Worm (Caenorhabditis elegans) whole organism, L1 larva: ENCODE measurements around the gene C46C2.7.

Experiments used
- C04F5.9 ChIP-seq: sonication (generic microtip); optimal IDR thresholded peaks from 2 replicates; lab custom pipeline; 2016; ENCODE audit warnings: missing genetic modification characterization, missing compliant biosample characterization
- F16B12.6 ChIP-seq: fragments of 150-350 bp; optimal IDR thresholded peaks from 2 replicates; lab custom pipeline; 2014; ENCODE audit warnings: missing biosample characterization, missing genetic modification characterization
- alr-1 ChIP-seq: fragments of 200-800 bp; sonication (Bioruptor generic); optimal IDR thresholded peaks from 2 replicates; lab custom pipeline; 2018; ENCODE audit warnings: borderline replicate concordance, mild to moderate bottlenecking, missing genetic modification characterization, missing compliant biosample characterization
- ama-1 ChIP-seq: fragments of 150-350 bp; optimal IDR thresholded peaks from 2 replicates; lab custom pipeline; 2014
- blmp-1 ChIP-seq: fragments of 150-350 bp; optimal IDR thresholded peaks from 2 replicates; lab custom pipeline; 2014; ENCODE audit warnings: missing biosample characterization, missing genetic modification characterization
- ceh-8 ChIP-seq: fragments of 200-800 bp; sonication (Bioruptor generic); optimal IDR thresholded peaks from 2 replicates; lab custom pipeline; 2018; ENCODE audit warnings: mild to moderate bottlenecking, missing genetic modification characterization, moderate library complexity, missing compliant biosample characterization
- ceh-82 ChIP-seq, 3 experiments: fragments of 150-350 bp in 1 of 3; sonication (generic microtip) in 2 of 3; optimal IDR thresholded peaks; 2 replicates each; lab custom pipeline; 2014 to 2017; ENCODE audit warnings: missing biosample characterization in 3 of 3, missing genetic modification characterization in 3 of 3
- dpl-1 ChIP-seq, 3 experiments: fragments of 150-350 bp in 2 of 3; sonication (generic microtip) in 1 of 3; optimal IDR thresholded peaks; 2 replicates each; lab custom pipeline; 2014 to 2017; ENCODE audit warnings: missing biosample characterization in 3 of 3, missing genetic modification characterization in 3 of 3, missing genetic modification reagents in 3 of 3
- dsc-1 ChIP-seq: sonication (generic microtip); optimal IDR thresholded peaks from 2 replicates; lab custom pipeline; 2016; ENCODE audit warnings: mild to moderate bottlenecking, missing genetic modification characterization, missing compliant biosample characterization
- efl-1 ChIP-seq, 4 experiments: fragments of 150-350 bp; optimal IDR thresholded peaks in 3 of 4; peaks in 1 of 4; 1 replicate in 1 of 4; 2 replicates in 3 of 4; lab custom pipeline; 2014; ENCODE audit warnings: missing biosample characterization in 2 of 4, missing genetic modification characterization in 2 of 4, missing genetic modification reagents in 2 of 4
- egl-13 ChIP-seq: sonication (generic microtip); optimal IDR thresholded peaks from 2 replicates; lab custom pipeline; 2016; ENCODE audit warnings: missing genotype, missing genetic modification reagents, missing genetic modification characterization, missing compliant biosample characterization
- egl-27 ChIP-seq, 2 experiments: fragments of 150-350 bp in 1 of 2; sonication (generic microtip); optimal IDR thresholded peaks; 3 replicates each; lab custom pipeline; 2017 to 2018; ENCODE audit warnings: missing biosample characterization in 2 of 2, missing genetic modification characterization in 2 of 2, missing genetic modification reagents in 2 of 2
- elt-2 ChIP-seq: sonication (generic microtip); optimal IDR thresholded peaks from 2 replicates; lab custom pipeline; 2016; ENCODE audit warnings: missing genetic modification characterization, mild to moderate bottlenecking, inconsistent platforms, missing compliant biosample characterization, missing genetic modification reagents
- fkh-8 ChIP-seq: sonication (generic microtip); optimal IDR thresholded peaks from 2 replicates; lab custom pipeline; 2016; ENCODE audit warnings: mild to moderate bottlenecking, missing genetic modification characterization, missing compliant biosample characterization
- fos-1 ChIP-seq: fragments of 150-350 bp; optimal IDR thresholded peaks from 2 replicates; lab custom pipeline; 2014; ENCODE audit warnings: missing biosample characterization, missing genetic modification characterization
- grh-1 ChIP-seq: fragments of 200-800 bp; sonication (Bioruptor generic); IDR thresholded peaks from 2 replicates; pipeline ENCODE4 v1.3.6; 2022; ENCODE audit warnings: missing genetic modification reagents, missing genetic modification characterization, missing compliant biosample characterization
- hpl-2 ChIP-seq: fragments of 150-350 bp; optimal IDR thresholded peaks from 2 replicates; lab custom pipeline; 2014; ENCODE audit warnings: missing biosample characterization, missing genetic modification reagents, missing genetic modification characterization
- irx-1 ChIP-seq: sonication (generic microtip); optimal IDR thresholded peaks from 2 replicates; lab custom pipeline; 2016; ENCODE audit warnings: missing genetic modification characterization, missing compliant biosample characterization
- isw-1 ChIP-seq: fragments of 200-800 bp; sonication (Bioruptor generic); IDR thresholded peaks from 2 replicates; pipeline ENCODE4 v1.3.6; 2022; ENCODE audit warnings: missing genetic modification characterization, missing compliant biosample characterization
- lin-13 ChIP-seq: fragments of 150-350 bp; optimal IDR thresholded peaks from 2 replicates; lab custom pipeline; 2014; ENCODE audit warnings: missing biosample characterization, missing genetic modification reagents, missing genetic modification characterization
- lin-14 ChIP-seq: fragments of 200-800 bp; sonication (Bioruptor generic); optimal IDR thresholded peaks from 2 replicates; lab custom pipeline; 2018; ENCODE audit warnings: mild to moderate bottlenecking, missing genetic modification characterization, moderate library complexity, missing compliant biosample characterization
- lin-15B ChIP-seq: fragments of 150-350 bp; sonication (generic microtip); optimal IDR thresholded peaks from 3 replicates; lab custom pipeline; 2014; ENCODE audit warnings: missing biosample characterization, missing genetic modification characterization
- lin-39 ChIP-seq: fragments of 150-350 bp; optimal IDR thresholded peaks from 2 replicates; lab custom pipeline; 2014; ENCODE audit warnings: missing biosample characterization, missing genetic modification reagents, missing genetic modification characterization
- lir-3 ChIP-seq: sonication (generic microtip); optimal IDR thresholded peaks from 2 replicates; lab custom pipeline; 2016; ENCODE audit warnings: mild to moderate bottlenecking, missing genetic modification characterization, moderate library complexity, missing compliant biosample characterization; ENCODE audit not compliant: poor library complexity
- lsy-2 ChIP-seq, 2 experiments: fragments of 150-350 bp; optimal IDR thresholded peaks; 2 replicates each; lab custom pipeline; 2014; ENCODE audit warnings: missing biosample characterization in 2 of 2, missing genetic modification characterization in 2 of 2
- mef-2 ChIP-seq: fragments of 150-350 bp; optimal IDR thresholded peaks from 2 replicates; lab custom pipeline; 2014; ENCODE audit warnings: missing biosample characterization, missing genetic modification characterization
- mep-1 ChIP-seq: fragments of 150-350 bp; optimal IDR thresholded peaks from 2 replicates; lab custom pipeline; 2014; ENCODE audit warnings: missing biosample characterization, missing genetic modification characterization
- nhr-20 ChIP-seq: sonication (generic microtip); optimal IDR thresholded peaks from 2 replicates; lab custom pipeline; 2016; ENCODE audit warnings: mild to moderate bottlenecking, missing genetic modification characterization, missing compliant biosample characterization
- nhr-71 ChIP-seq: sonication (generic microtip); optimal IDR thresholded peaks from 2 replicates; lab custom pipeline; 2016; ENCODE audit warnings: mild to moderate bottlenecking, missing genetic modification characterization, moderate library complexity, missing compliant biosample characterization
- nhr-77 ChIP-seq: fragments of 150-350 bp; optimal IDR thresholded peaks from 2 replicates; lab custom pipeline; 2014; ENCODE audit warnings: missing biosample characterization, missing genetic modification characterization
- nhr-90 ChIP-seq: sonication (generic microtip); optimal IDR thresholded peaks from 2 replicates; lab custom pipeline; 2016; ENCODE audit warnings: mild to moderate bottlenecking, missing genetic modification characterization, missing compliant biosample characterization; ENCODE audit not compliant: poor library complexity
- pag-3 ChIP-seq: sonication (generic microtip); optimal IDR thresholded peaks from 2 replicates; lab custom pipeline; 2017; ENCODE audit warnings: missing genetic modification characterization, mild to moderate bottlenecking, missing compliant biosample characterization, antibody characterized with exemption, borderline replicate concordance; ENCODE audit not compliant: insufficient read depth
- pax-3 ChIP-seq: fragments of 200-800 bp; sonication (Bioruptor generic); optimal IDR thresholded peaks from 2 replicates; lab custom pipeline; 2018; ENCODE audit warnings: mild to moderate bottlenecking, missing genetic modification characterization, moderate library complexity, missing compliant biosample characterization
- pqm-1 ChIP-seq: sonication (generic microtip); optimal IDR thresholded peaks from 3 replicates; lab custom pipeline; 2017; ENCODE audit warnings: missing biosample characterization, missing genetic modification characterization
- skn-1 ChIP-seq: fragments of 150-350 bp; optimal IDR thresholded peaks from 2 replicates; lab custom pipeline; 2014; ENCODE audit warnings: missing biosample characterization, missing genetic modification characterization
- snu-23 ChIP-seq: sonication (generic microtip); optimal IDR thresholded peaks from 2 replicates; lab custom pipeline; 2016; ENCODE audit warnings: missing genetic modification characterization, missing compliant biosample characterization
- sox-4 ChIP-seq: sonication (generic microtip); optimal IDR thresholded peaks from 2 replicates; lab custom pipeline; 2016; ENCODE audit warnings: missing genetic modification characterization, missing compliant biosample characterization
- swsn-7 ChIP-seq: sonication (generic microtip); optimal IDR thresholded peaks from 2 replicates; lab custom pipeline; 2016; ENCODE audit warnings: missing genetic modification characterization, missing compliant biosample characterization
- unc-130 ChIP-seq: fragments of 150-350 bp; optimal IDR thresholded peaks from 2 replicates; lab custom pipeline; 2017; ENCODE audit warnings: missing biosample characterization, missing genetic modification characterization, inconsistent platforms
- unc-86 ChIP-seq: sonication (generic microtip); optimal IDR thresholded peaks from 2 replicates; lab custom pipeline; 2016; ENCODE audit warnings: missing genetic modification characterization, missing compliant biosample characterization
- unc-98 ChIP-seq: fragments of 200-800 bp; sonication (Bioruptor generic); IDR thresholded peaks from 2 replicates; pipeline ENCODE4 v1.3.6; 2022; ENCODE audit warnings: missing genetic modification characterization, missing compliant biosample characterization
- vab-15 ChIP-seq: sonication (generic microtip); optimal IDR thresholded peaks from 2 replicates; lab custom pipeline; 2017; ENCODE audit warnings: missing genotype, mild to moderate bottlenecking, missing genetic modification characterization, missing compliant biosample characterization
- zag-1 ChIP-seq: fragments of 150-350 bp; optimal IDR thresholded peaks from 2 replicates; lab custom pipeline; 2014; ENCODE audit warnings: missing biosample characterization, missing genetic modification characterization

The C46C2.7 gene

DNA sequence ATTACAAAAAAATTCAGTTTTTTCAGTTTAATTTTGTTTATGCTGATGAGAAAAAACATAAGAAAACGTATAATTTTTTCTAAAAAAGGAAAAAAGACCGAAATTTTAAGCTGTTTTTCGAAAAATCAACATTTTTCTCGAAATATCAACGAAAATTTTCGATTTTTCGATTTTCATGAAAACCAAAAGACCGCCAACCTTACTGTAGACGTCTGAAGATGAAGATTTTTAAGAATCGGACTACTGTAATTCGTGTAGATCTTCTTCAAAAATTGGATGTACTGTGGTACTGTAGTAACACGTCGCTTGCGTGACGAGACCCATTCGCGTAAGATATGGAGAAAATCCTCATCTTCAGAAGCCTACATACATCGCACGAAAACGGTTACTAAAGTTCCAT is 16.2 kb downstream of the C46C2.7 start:
- TF ChIP-seq efl-1 (optimal IDR thresholded peaks at IDR 0.05; lab: Kevin White, UChicago) (no peak), efl-1 (GFP tag; optimal IDR thresholded peaks at IDR 0.05 in 1 of 2; lab: Kevin White, UChicago) (peak in 1 of 2 experiments; percentile 63), irx-1 (tag; lab: Kevin White, UChicago) (no peak), zag-1 (tag; lab: Kevin White, UChicago) (no peak)

DNA sequence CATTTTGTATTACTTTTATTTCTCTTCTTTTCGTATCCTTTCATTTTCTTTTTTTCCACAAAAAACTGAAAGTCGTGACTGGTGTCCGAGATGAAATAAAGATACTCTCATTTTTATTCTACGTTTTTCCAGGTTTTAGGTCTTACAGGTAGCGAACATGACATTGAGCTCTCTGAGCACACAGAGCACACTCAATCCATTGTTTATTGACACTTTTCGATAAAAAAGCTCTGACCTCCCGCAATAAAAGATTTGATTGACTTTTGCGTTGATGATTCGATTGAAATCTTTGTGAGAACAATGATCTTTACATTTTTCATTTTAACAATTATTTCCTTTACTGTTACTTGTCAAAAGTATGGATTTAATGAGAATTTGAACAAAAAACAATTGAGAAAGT is 17.5 kb downstream of the C46C2.7 start, which contains the start of gene C46C2.6:
C46C2.6 (plus strand) TSS at position 301 of the 400 bp plus-strand sequence.
- no peak for TF ChIP-seq efl-1 (optimal IDR thresholded peaks at IDR 0.05; lab: Kevin White, UChicago)
- peak in 1 of 2 experiments; percentile 34 for TF ChIP-seq efl-1 (GFP tag; optimal IDR thresholded peaks at IDR 0.05 in 1 of 2; lab: Kevin White, UChicago)
- TF ChIP-seq blmp-1 (tag; lab: Kevin White, UChicago) = peak; percentile 40
- TF ChIP-seq mep-1 = no peak
- no peak for TF ChIP-seq fkh-8 (tag; lab: Kevin White, UChicago)
- no peak for TF ChIP-seq elt-2 (tag; lab: Kevin White, UChicago)

DNA sequence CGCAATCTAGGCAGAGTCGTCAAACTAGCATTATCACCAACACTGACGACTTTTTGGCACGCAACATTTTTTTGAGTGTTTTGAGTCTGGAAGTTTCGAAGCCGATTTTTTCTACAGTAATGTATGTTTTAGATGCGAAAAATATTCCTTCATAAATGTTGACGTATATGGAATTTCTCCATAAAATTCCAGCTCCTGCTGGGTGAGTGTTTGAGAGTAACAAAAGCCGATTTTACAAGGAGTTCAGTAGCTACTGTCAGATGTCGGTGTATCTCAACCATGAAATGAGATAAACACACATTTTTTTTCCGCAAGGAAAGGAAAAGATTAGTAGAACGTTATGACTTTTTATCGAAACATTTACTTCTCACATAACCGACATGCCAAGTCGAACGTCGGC is 20.2 kb downstream of the C46C2.7 start:
- TF ChIP-seq vab-15 (tag; lab: Kevin White, UChicago) = no peak
- TF ChIP-seq isw-1 (GFP tag; lab: Robert Waterston, UW) = no peak
- TF ChIP-seq hpl-2 (GFP tag; lab: Kevin White, UChicago) = no peak

DNA sequence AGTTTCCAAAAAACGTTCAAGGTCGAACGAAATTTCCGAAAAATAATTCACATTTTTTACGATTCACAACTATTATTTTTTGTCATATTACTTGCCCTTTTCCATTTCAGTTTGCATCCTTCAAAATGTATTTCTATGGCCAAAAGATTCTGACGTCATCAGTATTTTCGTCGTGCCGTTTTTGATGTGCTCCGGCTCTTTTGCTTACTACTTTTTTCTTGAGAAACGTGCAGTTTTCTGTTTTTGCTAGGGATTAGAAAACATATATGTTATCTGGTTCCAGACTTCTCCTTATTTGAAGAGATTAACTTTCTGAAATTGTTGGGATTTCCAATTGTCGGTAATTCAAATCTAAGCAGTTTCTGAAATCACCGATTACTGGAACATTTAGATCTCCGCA is 21.2 kb downstream of the C46C2.7 start:
- no peak for TF ChIP-seq fkh-8 (tag; lab: Kevin White, UChicago)
- TF ChIP-seq egl-13 = peak; percentile 27
- TF ChIP-seq pag-3 (tag; lab: Kevin White, UChicago) = no peak
- peak; percentile 31 for TF ChIP-seq pax-3
- TF ChIP-seq nhr-77 (tag; lab: Kevin White, UChicago) = no peak
- peak; percentile 32 for TF ChIP-seq dsc-1
- TF ChIP-seq fos-1 (tag; lab: Kevin White, UChicago) = no peak
- TF ChIP-seq ceh-82 (tag; optimal IDR thresholded peaks at IDR 0.05; lab: Kevin White, UChicago) = no peak
- TF ChIP-seq lin-13 (GFP tag; lab: Kevin White, UChicago) = no peak
- peak; percentile 33 for TF ChIP-seq lin-14
- no peak for TF ChIP-seq lin-15B (tag; lab: Kevin White, UChicago)
- no peak for TF ChIP-seq ama-1 (lab: Kevin White, UChicago)

DNA sequence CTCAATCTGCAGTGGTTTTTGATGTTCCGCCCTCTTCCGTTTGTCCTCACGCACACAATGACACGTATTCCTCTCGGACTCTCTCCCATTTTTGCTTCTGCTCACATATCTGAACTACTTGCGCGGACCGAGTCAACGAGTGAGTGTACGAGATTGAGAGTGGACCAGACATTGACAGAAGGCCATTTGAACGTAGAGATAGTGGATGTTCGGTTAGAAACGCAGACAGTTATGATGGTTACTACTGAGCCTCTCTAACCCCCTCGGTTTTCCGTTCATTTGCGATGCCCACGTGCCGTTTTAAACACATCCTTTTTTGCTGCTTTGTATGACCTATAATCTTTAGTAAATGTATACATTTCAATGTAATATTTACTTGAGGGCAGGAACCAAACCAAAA is 21.8 kb downstream of the C46C2.7 start:
- TF ChIP-seq nhr-71 (tag; lab: Kevin White, UChicago) = peak; percentile 59
- TF ChIP-seq fkh-8 (tag; lab: Kevin White, UChicago) = peak; percentile 50
- TF ChIP-seq egl-27 (tag; optimal IDR thresholded peaks at IDR 0.05; lab: Kevin White, UChicago) = peak in 1 of 2 experiments; percentile 9
- no peak for TF ChIP-seq mef-2 (tag; lab: Kevin White, UChicago)
- no peak for TF ChIP-seq elt-2 (tag; lab: Kevin White, UChicago)
- no peak for TF ChIP-seq lin-39
- peak; percentile 10 to 35 for TF ChIP-seq lsy-2 (tag; optimal IDR thresholded peaks at IDR 0.05; lab: Kevin White, UChicago)
- no peak for TF ChIP-seq unc-98 (GFP tag; lab: Robert Waterston, UW)
- TF ChIP-seq mep-1 = peak; percentile 60
- TF ChIP-seq lin-15B (tag; lab: Kevin White, UChicago) = no peak
- no peak for TF ChIP-seq nhr-90 (tag; lab: Kevin White, UChicago)
- TF ChIP-seq isw-1 (GFP tag; lab: Robert Waterston, UW) = 0 out of 2 replicates have a peak, but pooled peaks have one; percentile 12
- peak; percentile 0 for TF ChIP-seq lir-3 (tag; lab: Kevin White, UChicago)
- TF ChIP-seq dpl-1 (GFP tag; optimal IDR thresholded peaks at IDR 0.05; lab: Kevin White, UChicago) = peak; percentile 5 to 22 (median 17)
- no peak for TF ChIP-seq sox-4 (tag; lab: Kevin White, UChicago)
- TF ChIP-seq efl-1 (optimal IDR thresholded peaks at IDR 0.05; lab: Kevin White, UChicago) = peak; percentile 55 to 62
- peak in 1 of 2 experiments; percentile 42 for TF ChIP-seq efl-1 (GFP tag; optimal IDR thresholded peaks at IDR 0.05 in 1 of 2; lab: Kevin White, UChicago)
- no peak for TF ChIP-seq pqm-1 (tag; lab: Kevin White, UChicago)
- TF ChIP-seq grh-1 = no peak
- peak; percentile 54 for TF ChIP-seq unc-86 (tag; lab: Kevin White, UChicago)
- no peak for TF ChIP-seq ceh-8 (GFP tag; lab: Kevin White, UChicago)
- no peak for TF ChIP-seq alr-1 (tag; lab: Kevin White, UChicago)
- TF ChIP-seq F16B12.6 (tag; lab: Kevin White, UChicago) = no peak
- TF ChIP-seq skn-1 (tag; lab: Kevin White, UChicago) = peak; percentile 26
- TF ChIP-seq C04F5.9 (tag; lab: Kevin White, UChicago) = no peak
- no peak for TF ChIP-seq nhr-20
- TF ChIP-seq snu-23 (GFP tag; lab: Kevin White, UChicago) = peak; percentile 58
- TF ChIP-seq swsn-7 (tag; lab: Kevin White, UChicago) = peak; percentile 55
- no peak for TF ChIP-seq unc-130 (tag; lab: Kevin White, UChicago)
